Worm (Caenorhabditis elegans): ENCODE measurements around the gene T01B7.9.

T01B7.9 gene

ce11 chrII:8742972-8743371 is 16.4 kb upstream of the T01B7.9 start:
- no peak for TF ChIP-seq nhr-28 (tag; optimal IDR thresholded peaks at IDR 0.05)
- peak; percentile 21 for TF ChIP-seq lin-15B (tag; optimal IDR thresholded peaks at IDR 0.05)
- TF ChIP-seq nfya-1 (tag; optimal IDR thresholded peaks at IDR 0.05; ENCODE audit: insufficient read depth): no peak
- TF ChIP-seq ceh-28 (tag; optimal IDR thresholded peaks at IDR 0.05): no peak
- TF ChIP-seq unc-62 (GFP tag; optimal IDR thresholded peaks at IDR 0.05): no peak
- no peak for TF ChIP-seq R02D3.7 (tag; optimal IDR thresholded peaks at IDR 0.05)
- TF ChIP-seq mml-1 (tag; optimal IDR thresholded peaks at IDR 0.05): no peak

- TF ChIP-seq ceh-9 (tag; optimal IDR thresholded peaks at IDR 0.05) (no peak), daf-12 (tag; optimal IDR thresholded peaks at IDR 0.05) (no peak), nhr-11 (tag; optimal IDR thresholded peaks at IDR 0.05) (peak; percentile 80), nhr-76 (tag; optimal IDR thresholded peaks at IDR 0.05) (no peak), pqm-1 (tag; optimal IDR thresholded peaks at IDR 0.05) (peak; percentile 18), ceh-82 (tag; optimal IDR thresholded peaks at IDR 0.05) (no peak), nhr-43 (tag; optimal IDR thresholded peaks at IDR 0.05; ENCODE audit: poor library complexity, severe bottlenecking) (peak; percentile 95), egl-5 (tag; optimal IDR thresholded peaks at IDR 0.05) (no peak), ztf-4 (tag; optimal IDR thresholded peaks at IDR 0.05) (peak; percentile 31), egl-27 (tag; optimal IDR thresholded peaks at IDR 0.05) (peak; percentile 34), nhr-237 (tag; optimal IDR thresholded peaks at IDR 0.05) (no peak), ZK546.5 (tag; optimal IDR thresholded peaks at IDR 0.05) (no peak), zag-1 (tag; optimal IDR thresholded peaks at IDR 0.05) (no peak), skn-1 (tag; optimal IDR thresholded peaks at IDR 0.05) (no peak), nhr-28 (tag; optimal IDR thresholded peaks at IDR 0.05) (no peak), nhr-77 (tag; optimal IDR thresholded peaks at IDR 0.05) (no peak), lin-39 (tag; optimal IDR thresholded peaks at IDR 0.05) (no peak), elt-3 (tag; optimal IDR thresholded peaks at IDR 0.05) (peak in 2 of 3 experiments; percentile 21 to 59), nhr-25 (tag; optimal IDR thresholded peaks at IDR 0.05) (peak; percentile 88), lsy-12 (tag; optimal IDR thresholded peaks at IDR 0.05) (peak; percentile 4), nfya-1 (tag; optimal IDR thresholded peaks at IDR 0.05; ENCODE audit: insufficient read depth) (peak; percentile 42), nhr-23 (tag; optimal IDR thresholded peaks at IDR 0.05) (peak; percentile 85), ceh-16 (tag; optimal IDR thresholded peaks at IDR 0.05) (no peak), tbx-2 (tag; optimal IDR thresholded peaks at IDR 0.05) (peak; percentile 52), ama-1 (optimal IDR thresholded peaks at IDR 0.05) (peak; percentile 63), mdl-1 (tag; optimal IDR thresholded peaks at IDR 0.05) (peak; percentile 92), jun-1 (tag; optimal IDR thresholded peaks at IDR 0.05) (peak; percentile 66), fkh-2 (tag; optimal IDR thresholded peaks at IDR 0.05) (no peak), R02D3.7 (tag; optimal IDR thresholded peaks at IDR 0.05) (no peak), pha-4 (tag; optimal IDR thresholded peaks at IDR 0.05) (no peak), nhr-12 (tag; optimal IDR thresholded peaks at IDR 0.05) (no peak), lin-15B (tag; optimal IDR thresholded peaks at IDR 0.05) (no peak), aly-2 (tag; optimal IDR thresholded peaks at IDR 0.05) (no peak), sea-2 (GFP tag; optimal IDR thresholded peaks at IDR 0.05) (no peak), elt-2 (tag; optimal IDR thresholded peaks at IDR 0.05) (peak; percentile 72), elt-1 (tag; optimal IDR thresholded peaks at IDR 0.05) (peak; percentile 82), eor-1 (tag; optimal IDR thresholded peaks at IDR 0.05) (no peak), mml-1 (tag; optimal IDR thresholded peaks at IDR 0.05) (no peak), unc-62 (GFP tag; optimal IDR thresholded peaks at IDR 0.05) (no peak)
Observed at ce11 chrII:8742006-8742847, 15.6 kb upstream of the T01B7.9 start.

- no peak for TF ChIP-seq tbx-2 (tag; optimal IDR thresholded peaks at IDR 0.05)
- peak; percentile 64 for TF ChIP-seq mdl-1 (tag; optimal IDR thresholded peaks at IDR 0.05)
- peak; percentile 20 for TF ChIP-seq nhr-25 (tag; optimal IDR thresholded peaks at IDR 0.05)
- TF ChIP-seq jun-1 (tag; optimal IDR thresholded peaks at IDR 0.05): no peak
- peak; percentile 86 for TF ChIP-seq egl-5 (tag; optimal IDR thresholded peaks at IDR 0.05)
- peak; percentile 50 for TF ChIP-seq elt-2 (tag; optimal IDR thresholded peaks at IDR 0.05)
- no peak for TF ChIP-seq nhr-23 (tag; optimal IDR thresholded peaks at IDR 0.05)
- TF ChIP-seq nfya-1 (tag; optimal IDR thresholded peaks at IDR 0.05; ENCODE audit: insufficient read depth): peak; percentile 26
- peak; percentile 25 for TF ChIP-seq pha-4 (tag; optimal IDR thresholded peaks at IDR 0.05)
Observed at ce11 chrII:8741277-8741676, 14.7 kb upstream of the T01B7.9 start.
